Worm (Caenorhabditis elegans): ENCODE results near the gene H18N23.2.

DNA sequence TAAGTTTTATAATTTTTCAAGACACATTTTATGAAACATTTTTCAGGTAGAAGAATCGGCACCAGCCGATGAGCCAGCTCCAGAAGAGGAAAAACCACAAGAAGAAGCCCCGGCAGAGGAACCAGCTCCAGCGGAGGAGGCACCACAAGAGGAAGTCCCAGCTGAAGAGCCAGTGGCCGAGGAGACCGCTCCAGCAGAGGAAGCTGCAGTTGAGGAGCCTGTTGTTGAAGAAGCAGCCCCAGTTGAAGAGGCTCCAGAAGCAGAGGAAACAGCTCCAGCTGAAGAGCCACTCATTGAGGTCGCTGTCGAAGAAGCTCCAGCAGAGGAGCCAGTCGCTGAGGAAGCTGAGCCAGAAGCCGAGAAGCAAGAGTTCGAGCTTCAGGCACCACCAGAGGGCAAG, 33.6 kb upstream of the H18N23.2 start:
- TF ChIP-seq scrt-1 (GFP tag; IDR thresholded peaks at IDR 0.05) (no peak), tbx-37 (GFP tag; conservative IDR thresholded peaks at IDR 0.05) (no peak), hmbx-1 (tag; optimal IDR thresholded peaks at IDR 0.05) (no peak)
